ENCODE assay signal across 1 fruit fly cellular context in genomic region chr2L:3573172-3573755, dm6.
TF ChIP-seq lines count a peak whose summit lies in the region.

No protein-coding gene starts in this region.

TF ChIP-seq in whole organism, embryonic, 481 proteins besides CTCF, POLR2A, EP300 and RAD21 (continued from another document and continues in another):
- peak; percentile 66; the same call in 1 of the 2 replicates for TF ChIP-seq ttk (GFP tag; IDR thresholded peaks at IDR 0.05; lab: Robert Waterston, UW)
- peak; percentile 76 for TF ChIP-seq CG15269 (tag; optimal IDR thresholded peaks at IDR 0.05; lab: Kevin White, UChicago)
- no peak for TF ChIP-seq CG13123 (GFP tag; optimal IDR thresholded peaks at IDR 0.05; lab: Kevin White, UChicago)
- 0 out of 2 replicates have a peak, but pooled peaks have one; percentile 5 for TF ChIP-seq dimm (GFP tag; IDR thresholded peaks at IDR 0.05; lab: Robert Waterston, UW)
- peak; percentile 53 for TF ChIP-seq CG1602 (GFP tag; optimal IDR thresholded peaks at IDR 0.05; lab: Kevin White, UChicago)
- peak; percentile 46 for TF ChIP-seq Meics (GFP tag; optimal IDR thresholded peaks at IDR 0.05; lab: Kevin White, UChicago)
- no peak for TF ChIP-seq zen2 (GFP tag; IDR thresholded peaks at IDR 0.05; lab: Robert Waterston, UW; ENCODE audit: partially characterized antibody)
- no peak for TF ChIP-seq CG6175 (GFP tag; IDR thresholded peaks at IDR 0.05; lab: Robert Waterston, UW)
- TF ChIP-seq nau (GFP tag; optimal IDR thresholded peaks at IDR 0.05; lab: Kevin White, UChicago), result no peak
- TF ChIP-seq jumu (GFP tag; optimal IDR thresholded peaks at IDR 0.05; lab: Kevin White, UChicago), result peak; percentile 53
- TF ChIP-seq Stat92E (GFP tag; optimal IDR thresholded peaks at IDR 0.05; lab: Kevin White, UChicago), result no peak
- no peak for TF ChIP-seq D (optimal IDR thresholded peaks at IDR 0.05; lab: Kevin White, UChicago)
- TF ChIP-seq D (GFP tag; optimal IDR thresholded peaks at IDR 0.05; lab: Kevin White, UChicago), result no peak
- TF ChIP-seq Pdp1 (GFP tag; optimal IDR thresholded peaks at IDR 0.05; lab: Kevin White, UChicago), result peak; percentile 34 to 57
- no peak for TF ChIP-seq NK7.1 (GFP tag; optimal IDR thresholded peaks at IDR 0.05; lab: Kevin White, UChicago)
- no peak for TF ChIP-seq crp (GFP tag; optimal IDR thresholded peaks at IDR 0.05; lab: Kevin White, UChicago)
- no peak for TF ChIP-seq CG9797 (GFP tag; optimal IDR thresholded peaks at IDR 0.05; lab: Kevin White, UChicago)
- peak; percentile 60 for TF ChIP-seq cato (GFP tag; optimal IDR thresholded peaks at IDR 0.05; lab: Kevin White, UChicago; ENCODE audit: borderline replicate concordance)
- TF ChIP-seq tio (GFP tag; optimal IDR thresholded peaks at IDR 0.05; lab: Kevin White, UChicago), result peak; percentile 58
- TF ChIP-seq CG4707 (GFP tag; optimal IDR thresholded peaks at IDR 0.05; lab: Kevin White, UChicago), result no peak
- no peak; the same call in 2 of the 3 replicates for TF ChIP-seq Dbx (GFP tag; IDR thresholded peaks at IDR 0.05; lab: Robert Waterston, UW)
- no peak for TF ChIP-seq CG2875 (GFP tag; optimal IDR thresholded peaks at IDR 0.05; lab: Kevin White, UChicago)
- peak; percentile 31 for TF ChIP-seq salm (tag; optimal IDR thresholded peaks at IDR 0.05; lab: Kevin White, UChicago)
- peak; percentile 29; the same call in 1 of the 4 replicates for TF ChIP-seq Gug (GFP tag; IDR thresholded peaks at IDR 0.05; lab: Robert Waterston, UW)
- TF ChIP-seq CG30020 (tag; optimal IDR thresholded peaks at IDR 0.05; lab: Kevin White, UChicago), result peak; percentile 2
- TF ChIP-seq Dad (GFP tag; optimal IDR thresholded peaks at IDR 0.05; lab: Kevin White, UChicago), result peak; percentile 29
- TF ChIP-seq CG6683 (GFP tag; optimal IDR thresholded peaks at IDR 0.05; lab: Kevin White, UChicago), result peak; percentile 13
- TF ChIP-seq Spps (tag; optimal IDR thresholded peaks at IDR 0.05; lab: Kevin White, UChicago), result peak; percentile 58
- TF ChIP-seq Awh (GFP tag; IDR thresholded peaks at IDR 0.05; lab: Robert Waterston, UW), result no peak
- peak; percentile 28; the same call in 1 of the 2 replicates for TF ChIP-seq CG6272 (GFP tag; IDR thresholded peaks at IDR 0.05; lab: Robert Waterston, UW)
- no peak for TF ChIP-seq bbx (GFP tag; IDR thresholded peaks at IDR 0.05; lab: Robert Waterston, UW; ENCODE audit: partially characterized antibody)
- peak; percentile 91 for TF ChIP-seq GATAe (GFP tag; conservative IDR thresholded peaks at IDR 0.05; lab: Robert Waterston, UW)
- no peak for TF ChIP-seq Dll (GFP tag; IDR thresholded peaks at IDR 0.05; lab: Robert Waterston, UW; ENCODE audit: partially characterized antibody)
- peak; percentile 52 for TF ChIP-seq ewg (GFP tag; optimal IDR thresholded peaks at IDR 0.05; lab: Kevin White, UChicago)
- TF ChIP-seq CG18476 (GFP tag; optimal IDR thresholded peaks at IDR 0.05; lab: Kevin White, UChicago), result peak; percentile 3
- TF ChIP-seq CG10321 (GFP tag; IDR thresholded peaks at IDR 0.05; lab: Robert Waterston, UW), result no peak
- TF ChIP-seq CG12744 (GFP tag; optimal IDR thresholded peaks at IDR 0.05; lab: Kevin White, UChicago), result no peak
- peak; percentile 77 for TF ChIP-seq CG12391 (tag; optimal IDR thresholded peaks at IDR 0.05; lab: Kevin White, UChicago)
- no peak for TF ChIP-seq CG7928 (GFP tag; optimal IDR thresholded peaks at IDR 0.05; lab: Kevin White, UChicago)
- no peak for TF ChIP-seq CG3995 (GFP tag; optimal IDR thresholded peaks at IDR 0.05; lab: Kevin White, UChicago)
- peak; percentile 15 to 18 for TF ChIP-seq Trl (optimal IDR thresholded peaks at IDR 0.05; lab: Kevin White, UChicago)
- peak; percentile 46 for TF ChIP-seq Trl (GFP tag; optimal IDR thresholded peaks at IDR 0.05; lab: Kevin White, UChicago)
- peak; percentile 42 for TF ChIP-seq CG5180 (GFP tag; optimal IDR thresholded peaks at IDR 0.05; lab: Kevin White, UChicago)
- 0 out of 2 replicates have a peak, but pooled peaks have one; percentile 6 for TF ChIP-seq CG17328 (GFP tag; IDR thresholded peaks at IDR 0.05; lab: Robert Waterston, UW)
- TF ChIP-seq Elba2 (GFP tag; optimal IDR thresholded peaks at IDR 0.05; lab: Kevin White, UChicago), result no peak
- peak; percentile 77 for TF ChIP-seq tap (tag; optimal IDR thresholded peaks at IDR 0.05; lab: Kevin White, UChicago)
- no peak for TF ChIP-seq CG17568 (GFP tag; optimal IDR thresholded peaks at IDR 0.05; lab: Kevin White, UChicago)
- no peak for TF ChIP-seq D19B (GFP tag; optimal IDR thresholded peaks at IDR 0.05; lab: Kevin White, UChicago)
- TF ChIP-seq Sry-δ (GFP tag; optimal IDR thresholded peaks at IDR 0.05; lab: Kevin White, UChicago), result no peak
- no peak for TF ChIP-seq CG10543 (GFP tag; optimal IDR thresholded peaks at IDR 0.05; lab: Kevin White, UChicago)
- TF ChIP-seq dati (GFP tag; IDR thresholded peaks at IDR 0.05; lab: Robert Waterston, UW), result peak; percentile 52; the same call in 1 of the 2 replicates
- TF ChIP-seq HHEX (GFP tag; optimal IDR thresholded peaks at IDR 0.05; lab: Kevin White, UChicago), result peak; percentile 55
- TF ChIP-seq CG42726 (GFP tag; IDR thresholded peaks at IDR 0.05; lab: Robert Waterston, UW; ENCODE audit: partially characterized antibody), result no peak
- peak; percentile 63 for TF ChIP-seq Fer1 (GFP tag; optimal IDR thresholded peaks at IDR 0.05; lab: Kevin White, UChicago)
- TF ChIP-seq pita (GFP tag; optimal IDR thresholded peaks at IDR 0.05; lab: Kevin White, UChicago), result no peak
- TF ChIP-seq row (GFP tag; IDR thresholded peaks at IDR 0.05; lab: Robert Waterston, UW), result peak; percentile 91
- TF ChIP-seq CG3838 (GFP tag; optimal IDR thresholded peaks at IDR 0.05; lab: Kevin White, UChicago), result no peak
- TF ChIP-seq tx (GFP tag; optimal IDR thresholded peaks at IDR 0.05; lab: Kevin White, UChicago), result peak; percentile 55
- no peak for TF ChIP-seq CG15479 (GFP tag; optimal IDR thresholded peaks at IDR 0.05; lab: Kevin White, UChicago)
- no peak for TF ChIP-seq corto (GFP tag; optimal IDR thresholded peaks at IDR 0.05; lab: Kevin White, UChicago)
- no peak for TF ChIP-seq Neu2 (GFP tag; optimal IDR thresholded peaks at IDR 0.05; lab: Kevin White, UChicago; ENCODE audit: borderline replicate concordance)
- TF ChIP-seq Dfd (GFP tag; optimal IDR thresholded peaks at IDR 0.05; lab: Kevin White, UChicago), result no peak
- TF ChIP-seq CG12219 (GFP tag; optimal IDR thresholded peaks at IDR 0.05; lab: Kevin White, UChicago), result peak; percentile 74
- no peak for TF ChIP-seq gro (GFP tag; optimal IDR thresholded peaks at IDR 0.05; lab: Kevin White, UChicago)
- TF ChIP-seq H15 (GFP tag; IDR thresholded peaks at IDR 0.05; lab: Robert Waterston, UW), result no peak; the same call in 2 of the 3 replicates
- TF ChIP-seq CG18262 (tag; optimal IDR thresholded peaks at IDR 0.05; lab: Kevin White, UChicago), result peak; percentile 67
- TF ChIP-seq CG7357 (GFP tag; IDR thresholded peaks at IDR 0.05; lab: Robert Waterston, UW), result peak; percentile 74; the same call in 2 of the 3 replicates
- peak; percentile 53 for TF ChIP-seq CG33557 (GFP tag; optimal IDR thresholded peaks at IDR 0.05; lab: Kevin White, UChicago)
- peak; percentile 41 for TF ChIP-seq Side (GFP tag; optimal IDR thresholded peaks at IDR 0.05; lab: Kevin White, UChicago)
- TF ChIP-seq fu2 (GFP tag; optimal IDR thresholded peaks at IDR 0.05; lab: Kevin White, UChicago), result peak; percentile 23
- TF ChIP-seq CG6254 (GFP tag; optimal IDR thresholded peaks at IDR 0.05; lab: Kevin White, UChicago), result peak; percentile 37
- TF ChIP-seq MESR4 (GFP tag; optimal IDR thresholded peaks at IDR 0.05; lab: Kevin White, UChicago), result no peak
- TF ChIP-seq CG17385 (GFP tag; optimal IDR thresholded peaks at IDR 0.05; lab: Kevin White, UChicago), result peak; percentile 56
- peak; percentile 27; the same call in 1 of the 2 replicates for TF ChIP-seq H2.0 (GFP tag; IDR thresholded peaks at IDR 0.05; lab: Robert Waterston, UW)
- TF ChIP-seq CG13424 (tag; optimal IDR thresholded peaks at IDR 0.05; lab: Kevin White, UChicago), result peak; percentile 84
- TF ChIP-seq CG7786 (GFP tag; optimal IDR thresholded peaks at IDR 0.05; lab: Kevin White, UChicago), result peak; percentile 58
- TF ChIP-seq CG4820 (GFP tag; optimal IDR thresholded peaks at IDR 0.05; lab: Kevin White, UChicago), result peak; percentile 74
- peak; percentile 55 for TF ChIP-seq mam (GFP tag; optimal IDR thresholded peaks at IDR 0.05; lab: Kevin White, UChicago)
- peak; percentile 8 for TF ChIP-seq Fer2 (tag; optimal IDR thresholded peaks at IDR 0.05; lab: Kevin White, UChicago)
- no peak for TF ChIP-seq CG11398 (GFP tag; optimal IDR thresholded peaks at IDR 0.05; lab: Kevin White, UChicago)
- TF ChIP-seq emc (GFP tag; optimal IDR thresholded peaks at IDR 0.05; lab: Kevin White, UChicago), result no peak
- no peak for TF ChIP-seq usp (GFP tag; optimal IDR thresholded peaks at IDR 0.05; lab: Kevin White, UChicago)
- TF ChIP-seq CG34224 (GFP tag; IDR thresholded peaks at IDR 0.05; lab: Robert Waterston, UW; ENCODE audit: partially characterized antibody), result no peak
- TF ChIP-seq CG11504 (tag; optimal IDR thresholded peaks at IDR 0.05; lab: Kevin White, UChicago), result peak; percentile 81
- TF ChIP-seq CG2116 (GFP tag; optimal IDR thresholded peaks at IDR 0.05; lab: Kevin White, UChicago), result peak; percentile 19
- TF ChIP-seq Mes4 (GFP tag; optimal IDR thresholded peaks at IDR 0.05; lab: Kevin White, UChicago), result peak; percentile 36
- TF ChIP-seq toy (GFP tag; IDR thresholded peaks at IDR 0.05; lab: Robert Waterston, UW), result no peak
- peak; percentile 24 for TF ChIP-seq CG1233 (GFP tag; optimal IDR thresholded peaks at IDR 0.05; lab: Kevin White, UChicago)
- 0 out of 3 replicates have a peak, but pooled peaks have one; percentile 37 for TF ChIP-seq ase (GFP tag; IDR thresholded peaks at IDR 0.05; lab: Robert Waterston, UW)
- TF ChIP-seq en (GFP tag; optimal IDR thresholded peaks at IDR 0.05; lab: Kevin White, UChicago), result peak; percentile 49
- peak; percentile 77 for TF ChIP-seq dmrt11E (tag; optimal IDR thresholded peaks at IDR 0.05; lab: Kevin White, UChicago)
- peak; percentile 25 for TF ChIP-seq Nf-YC (tag; optimal IDR thresholded peaks at IDR 0.05; lab: Kevin White, UChicago)
- peak; percentile 28 for TF ChIP-seq psq (GFP tag; optimal IDR thresholded peaks at IDR 0.05; lab: Kevin White, UChicago)
- TF ChIP-seq hb (GFP tag; IDR thresholded peaks at IDR 0.05; lab: Robert Waterston, UW; ENCODE audit: partially characterized antibody), result no peak
- no peak for TF ChIP-seq sc (optimal IDR thresholded peaks at IDR 0.05; lab: Kevin White, UChicago)
- peak; percentile 72 for TF ChIP-seq sc (GFP tag; optimal IDR thresholded peaks at IDR 0.05; lab: Kevin White, UChicago)
- no peak for TF ChIP-seq CG14965 (GFP tag; optimal IDR thresholded peaks at IDR 0.05; lab: Kevin White, UChicago; ENCODE audit: borderline replicate concordance)
- TF ChIP-seq ind (GFP tag; optimal IDR thresholded peaks at IDR 0.05; lab: Kevin White, UChicago), result peak; percentile 62
- TF ChIP-seq Hand (GFP tag; optimal IDR thresholded peaks at IDR 0.05; lab: Kevin White, UChicago), result no peak
- peak; percentile 77 for TF ChIP-seq grau (tag; optimal IDR thresholded peaks at IDR 0.05; lab: Kevin White, UChicago)
- TF ChIP-seq CG14014 (GFP tag; IDR thresholded peaks at IDR 0.05; lab: Robert Waterston, UW), result peak; percentile 64; the same call in 1 of the 2 replicates
- no peak for TF ChIP-seq CG16779 (GFP tag; IDR thresholded peaks at IDR 0.05; lab: Robert Waterston, UW)
- TF ChIP-seq CG2678 (tag; optimal IDR thresholded peaks at IDR 0.05; lab: Kevin White, UChicago), result peak; percentile 79
- TF ChIP-seq CG10462 (GFP tag; optimal IDR thresholded peaks at IDR 0.05; lab: Kevin White, UChicago), result peak; percentile 52
- TF ChIP-seq prd (optimal IDR thresholded peaks at IDR 0.05; lab: Kevin White, UChicago), result no peak
- peak; percentile 73 for TF ChIP-seq prd (GFP tag; IDR thresholded peaks at IDR 0.05; lab: Robert Waterston, UW)
- no peak for TF ChIP-seq knrl (GFP tag; IDR thresholded peaks at IDR 0.05; lab: Robert Waterston, UW; ENCODE audit: partially characterized antibody)
- TF ChIP-seq kay (GFP tag; optimal IDR thresholded peaks at IDR 0.05; lab: Kevin White, UChicago), result no peak
- TF ChIP-seq CG9437 (GFP tag; optimal IDR thresholded peaks at IDR 0.05; lab: Kevin White, UChicago), result peak; percentile 12
- peak; percentile 75 for TF ChIP-seq lmd (GFP tag; IDR thresholded peaks at IDR 0.05; lab: Robert Waterston, UW)
- 0 out of 2 replicates have a peak, but pooled peaks have one; percentile 11 for TF ChIP-seq Gsc (GFP tag; IDR thresholded peaks at IDR 0.05; lab: Robert Waterston, UW)
- no peak for TF ChIP-seq MBD-R2 (GFP tag; IDR thresholded peaks at IDR 0.05; lab: Robert Waterston, UW)
- peak; percentile 47; the same call in 2 of the 3 replicates for TF ChIP-seq Optix (GFP tag; IDR thresholded peaks at IDR 0.05; lab: Robert Waterston, UW)
- TF ChIP-seq CG31365 (tag; optimal IDR thresholded peaks at IDR 0.05; lab: Kevin White, UChicago), result no peak
- TF ChIP-seq CG12104 (GFP tag; optimal IDR thresholded peaks at IDR 0.05; lab: Kevin White, UChicago), result peak; percentile 20
- no peak for TF ChIP-seq TFAM (GFP tag; optimal IDR thresholded peaks at IDR 0.05; lab: Kevin White, UChicago)
- peak; percentile 66; the same call in 1 of the 2 replicates for TF ChIP-seq HLH3B (GFP tag; IDR thresholded peaks at IDR 0.05; lab: Robert Waterston, UW)
- no peak; the same call in 1 of the 2 replicates for TF ChIP-seq CG31441 (GFP tag; IDR thresholded peaks at IDR 0.05; lab: Robert Waterston, UW)
- peak; percentile 63 for TF ChIP-seq lab (GFP tag; optimal IDR thresholded peaks at IDR 0.05; lab: Kevin White, UChicago)
- TF ChIP-seq CG17612 (GFP tag; IDR thresholded peaks at IDR 0.05; lab: Robert Waterston, UW), result no peak
- no peak for TF ChIP-seq mld (GFP tag; IDR thresholded peaks at IDR 0.05; lab: Robert Waterston, UW; ENCODE audit: partially characterized antibody)
- TF ChIP-seq CG1792 (GFP tag; optimal IDR thresholded peaks at IDR 0.05; lab: Kevin White, UChicago), result peak; percentile 48
- peak; percentile 54 for TF ChIP-seq Hr3 (GFP tag; optimal IDR thresholded peaks at IDR 0.05; lab: Kevin White, UChicago)
- peak; percentile 56 for TF ChIP-seq pnt (GFP tag; optimal IDR thresholded peaks at IDR 0.05; lab: Kevin White, UChicago)
- no peak for TF ChIP-seq CG18764 (GFP tag; optimal IDR thresholded peaks at IDR 0.05; lab: Kevin White, UChicago)
- TF ChIP-seq E2f2 (GFP tag; IDR thresholded peaks at IDR 0.05; lab: Robert Waterston, UW), result peak; percentile 39; the same call in 1 of the 2 replicates
- TF ChIP-seq abd-A (tag; optimal IDR thresholded peaks at IDR 0.05; lab: Kevin White, UChicago), result no peak
- TF ChIP-seq fd3F (GFP tag; optimal IDR thresholded peaks at IDR 0.05; lab: Kevin White, UChicago), result peak; percentile 47
- TF ChIP-seq nmo (GFP tag; optimal IDR thresholded peaks at IDR 0.05; lab: Kevin White, UChicago), result peak; percentile 88
